Fruit fly (Drosophila melanogaster): ENCODE results near the gene CG13075.

CG13075 gene

dm6 chr3L:16112069-16112820, 28.5 kb downstream of the CG13075 start, which contains the start of gene Zn72D:
Gene Zn72D (minus strand): TSS chr3L:16112626.
- no peak for TF ChIP-seq psq (optimal IDR thresholded peaks at IDR 0.05)
- TF ChIP-seq pan (optimal IDR thresholded peaks at IDR 0.05): no peak
- TF ChIP-seq Dll (optimal IDR thresholded peaks at IDR 0.05): no peak
- no peak for TF ChIP-seq EcR (GFP tag; optimal IDR thresholded peaks at IDR 0.05)
- TF ChIP-seq CG8478 (optimal IDR thresholded peaks at IDR 0.05): no peak
- TF ChIP-seq usp (GFP tag; optimal IDR thresholded peaks at IDR 0.05): no peak

- no peak for TF ChIP-seq usp (GFP tag; optimal IDR thresholded peaks at IDR 0.05)
- no peak for TF ChIP-seq CG8478 (optimal IDR thresholded peaks at IDR 0.05)
- TF ChIP-seq Dll (optimal IDR thresholded peaks at IDR 0.05): no peak
- TF ChIP-seq EcR (GFP tag; optimal IDR thresholded peaks at IDR 0.05): no peak
- no peak for TF ChIP-seq psq (optimal IDR thresholded peaks at IDR 0.05)
- TF ChIP-seq pan (optimal IDR thresholded peaks at IDR 0.05): no peak
These were observed 29.3 kb downstream of the CG13075 start, which contains the start of gene Taf4 for dm6 chr3L:16113003-16113606. Gene Taf4 (plus strand): TSS chr3L:16113212.

- no peak for TF ChIP-seq EcR (GFP tag; optimal IDR thresholded peaks at IDR 0.05)
- no peak for TF ChIP-seq psq (optimal IDR thresholded peaks at IDR 0.05)
- TF ChIP-seq CG8478 (optimal IDR thresholded peaks at IDR 0.05): no peak
- TF ChIP-seq usp (GFP tag; optimal IDR thresholded peaks at IDR 0.05): no peak
- TF ChIP-seq Dll (optimal IDR thresholded peaks at IDR 0.05): no peak
- TF ChIP-seq pan (optimal IDR thresholded peaks at IDR 0.05): no peak
These were observed 30.0 kb downstream of the CG13075 start for dm6 chr3L:16113607-16114337.

dm6 chr3L:16121791-16122190, 38.0 kb downstream of the CG13075 start, which contains the start of gene Strump:
Gene Strump (plus strand): TSS chr3L:16122002.
- TF ChIP-seq pan (optimal IDR thresholded peaks at IDR 0.05): no peak
- no peak for TF ChIP-seq EcR (GFP tag; optimal IDR thresholded peaks at IDR 0.05)
- no peak for TF ChIP-seq Dll (optimal IDR thresholded peaks at IDR 0.05)
- TF ChIP-seq CG8478 (optimal IDR thresholded peaks at IDR 0.05): no peak
- no peak for TF ChIP-seq psq (optimal IDR thresholded peaks at IDR 0.05)
- TF ChIP-seq usp (GFP tag; optimal IDR thresholded peaks at IDR 0.05): no peak

dm6 chr3L:16128481-16128972, 44.7 kb downstream of the CG13075 start, which contains the start of gene Pgm1:
Gene Pgm1 (minus strand): TSS chr3L:16128531.
- TF ChIP-seq CG8478 (optimal IDR thresholded peaks at IDR 0.05): no peak
- TF ChIP-seq usp (GFP tag; optimal IDR thresholded peaks at IDR 0.05): no peak
- TF ChIP-seq psq (optimal IDR thresholded peaks at IDR 0.05): no peak
- no peak for TF ChIP-seq Dll (optimal IDR thresholded peaks at IDR 0.05)
- TF ChIP-seq EcR (GFP tag; optimal IDR thresholded peaks at IDR 0.05): no peak
- TF ChIP-seq pan (optimal IDR thresholded peaks at IDR 0.05): no peak

- TF ChIP-seq pan (optimal IDR thresholded peaks at IDR 0.05): no peak
- no peak for TF ChIP-seq CG8478 (optimal IDR thresholded peaks at IDR 0.05)
- TF ChIP-seq usp (GFP tag; optimal IDR thresholded peaks at IDR 0.05): no peak
These were observed 45.4 kb downstream of the CG13075 start, which contains the start of gene SsRbeta for dm6 chr3L:16128973-16129745. Gene SsRbeta (plus strand): TSS chr3L:16129617.

- TF ChIP-seq Dll (optimal IDR thresholded peaks at IDR 0.05): no peak
- no peak for TF ChIP-seq pan (optimal IDR thresholded peaks at IDR 0.05)
- TF ChIP-seq EcR (GFP tag; optimal IDR thresholded peaks at IDR 0.05): no peak
- TF ChIP-seq psq (optimal IDR thresholded peaks at IDR 0.05): no peak
- no peak for TF ChIP-seq usp (GFP tag; optimal IDR thresholded peaks at IDR 0.05)
- no peak for TF ChIP-seq CG8478 (optimal IDR thresholded peaks at IDR 0.05)
These were observed 47.7 kb downstream of the CG13075 start, which contains the start of the genes Trs20 and elg1 for dm6 chr3L:16131264-16132066. Gene Trs20 (minus strand): TSS chr3L:16131632. Gene elg1 (plus strand): TSS chr3L:16132028.

dm6 chr3L:16132067-16132418, 48.2 kb downstream of the CG13075 start:
- no peak for TF ChIP-seq Dll (optimal IDR thresholded peaks at IDR 0.05)
- no peak for TF ChIP-seq CG8478 (optimal IDR thresholded peaks at IDR 0.05)
- no peak for TF ChIP-seq usp (GFP tag; optimal IDR thresholded peaks at IDR 0.05)
- no peak for TF ChIP-seq pan (optimal IDR thresholded peaks at IDR 0.05)
- no peak for TF ChIP-seq psq (optimal IDR thresholded peaks at IDR 0.05)
- no peak for TF ChIP-seq EcR (GFP tag; optimal IDR thresholded peaks at IDR 0.05)
